Worm (Caenorhabditis elegans): ENCODE measurements around the gene srbc-45.

Gene srbc-45

DNA sequence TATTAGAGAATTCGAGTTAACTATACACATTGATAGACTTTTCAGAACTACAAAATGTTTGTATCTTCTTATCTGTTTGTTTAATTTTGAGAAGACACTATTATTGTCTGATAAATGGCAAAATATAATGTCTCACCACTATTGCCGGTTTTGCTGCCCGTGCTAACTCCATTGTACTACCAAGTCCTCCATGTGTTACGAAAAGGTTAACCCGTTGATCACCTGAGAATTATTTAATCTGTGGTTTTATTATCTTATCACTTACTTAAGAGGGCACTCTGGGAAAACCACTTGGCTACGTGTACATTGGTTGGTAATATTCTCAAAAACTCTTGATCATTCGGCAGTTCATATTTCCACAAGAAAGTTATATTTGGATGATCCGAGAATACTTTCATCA, 7.4 kb upstream of the srbc-45 start (continued):
- TF ChIP-seq lin-35 (GFP tag; optimal IDR thresholded peaks at IDR 0.05) (no peak), rcor-1 (GFP tag; IDR thresholded peaks at IDR 0.05) (no peak), unc-62 (GFP tag; optimal IDR thresholded peaks at IDR 0.05) (no peak), athp-1 (tag; optimal IDR thresholded peaks at IDR 0.05) (no peak), nhr-120 (GFP tag; IDR thresholded peaks at IDR 0.05) (no peak), madf-6 (GFP tag; IDR thresholded peaks at IDR 0.05) (no peak), dpff-1 (tag; optimal IDR thresholded peaks at IDR 0.05) (no peak)

DNA sequence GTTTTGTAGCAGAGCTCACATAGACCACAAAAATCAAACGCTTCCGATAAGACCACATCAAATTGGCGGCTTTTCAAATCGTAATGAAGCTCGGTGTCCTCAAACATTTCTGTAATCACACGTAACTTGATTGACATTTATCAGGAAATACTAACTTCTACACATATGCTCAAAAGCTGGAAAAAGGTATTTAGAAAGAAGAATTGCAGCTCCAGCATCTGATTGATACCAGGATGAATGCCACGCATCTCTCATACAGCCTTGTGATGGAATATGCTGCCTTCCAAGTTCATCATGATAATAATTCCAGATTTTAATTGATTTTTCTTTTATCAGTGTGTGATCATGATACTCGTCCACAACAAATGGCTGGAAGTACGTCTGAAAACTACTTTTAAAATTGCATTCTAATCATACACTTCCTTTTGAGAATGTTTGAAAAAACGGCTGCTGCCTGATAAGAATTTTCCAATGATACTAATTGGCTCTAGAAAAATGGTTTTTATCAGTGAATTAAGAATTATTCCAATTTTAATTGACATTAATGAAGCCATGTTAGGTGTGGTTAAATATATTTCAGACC, 6.4 kb upstream of the srbc-45 start:
- TF ChIP-seq B0336.3 (GFP tag; IDR thresholded peaks at IDR 0.05) = no peak
- no peak for TF ChIP-seq hlh-12 (tag; optimal IDR thresholded peaks at IDR 0.05)
- peak; percentile 86 for TF ChIP-seq nhr-80 (tag; optimal IDR thresholded peaks at IDR 0.05)
- TF ChIP-seq madf-6 (GFP tag; IDR thresholded peaks at IDR 0.05) = no peak
- TF ChIP-seq F55B11.4 (tag; optimal IDR thresholded peaks at IDR 0.05; ENCODE audit: borderline replicate concordance, insufficient read depth) = no peak
- no peak for TF ChIP-seq unc-62 (GFP tag; optimal IDR thresholded peaks at IDR 0.05)
- TF ChIP-seq tlf-1 (GFP tag; optimal IDR thresholded peaks at IDR 0.05) = no peak
- no peak for TF ChIP-seq unc-130 (GFP tag; optimal IDR thresholded peaks at IDR 0.05)
- TF ChIP-seq atf-7 (tag; optimal IDR thresholded peaks at IDR 0.05) = peak; percentile 33
- no peak for TF ChIP-seq lsl-1 (GFP tag; optimal IDR thresholded peaks at IDR 0.05)
- no peak for TF ChIP-seq ztf-3 (GFP tag; optimal IDR thresholded peaks at IDR 0.05)
- TF ChIP-seq let-607 (tag; optimal IDR thresholded peaks at IDR 0.05) = peak; percentile 62 to 80

DNA sequence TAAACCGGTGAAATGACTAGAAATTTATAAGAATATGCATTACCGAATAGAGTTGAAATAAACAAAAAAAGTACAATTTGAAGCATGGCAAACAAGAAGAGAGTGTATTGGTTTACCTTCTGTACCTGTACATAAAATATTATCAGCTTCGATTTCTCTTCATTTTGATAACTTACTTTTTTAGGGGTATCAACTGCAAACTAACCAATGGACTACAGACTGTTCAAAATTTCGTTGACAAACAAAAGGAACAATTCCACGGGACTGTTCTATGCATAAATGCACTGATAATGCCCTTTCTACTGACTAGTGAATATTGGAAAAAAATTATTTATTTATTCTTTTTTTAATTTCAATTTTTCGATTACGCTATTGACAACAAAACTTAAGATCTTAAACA, 5.4 kb upstream of the srbc-45 start, which contains the start of gene ugt-6:
ugt-6 (minus strand) TSS at position 233 of the 400 bp plus-strand sequence.
- no peak for TF ChIP-seq somi-1 (GFP tag; optimal IDR thresholded peaks at IDR 0.05)
- no peak for TF ChIP-seq cebp-1 (GFP tag; IDR thresholded peaks at IDR 0.05)
- no peak for TF ChIP-seq cebp-1 (tag; optimal IDR thresholded peaks at IDR 0.05)
- no peak for TF ChIP-seq ztf-6 (GFP tag; IDR thresholded peaks at IDR 0.05)
- TF ChIP-seq snpc-3.4 (tag; optimal IDR thresholded peaks at IDR 0.05) = no peak
- no peak for TF ChIP-seq K11D2.4 (GFP tag; IDR thresholded peaks at IDR 0.05)
- no peak for TF ChIP-seq B0336.3 (GFP tag; IDR thresholded peaks at IDR 0.05)
- TF ChIP-seq rec-8 (tag; optimal IDR thresholded peaks at IDR 0.05) = no peak
- no peak for TF ChIP-seq unc-62 (GFP tag; optimal IDR thresholded peaks at IDR 0.05)
- TF ChIP-seq mes-4 (tag; optimal IDR thresholded peaks at IDR 0.05) = no peak
- TF ChIP-seq hsf-1 (GFP tag; IDR thresholded peaks at IDR 0.05) = no peak
- no peak for TF ChIP-seq D2030.7 (GFP tag; IDR thresholded peaks at IDR 0.05)
- TF ChIP-seq lin-54 (GFP tag; optimal IDR thresholded peaks at IDR 0.05) = no peak
- no peak for TF ChIP-seq ceh-58 (GFP tag; IDR thresholded peaks at IDR 0.05)
- no peak for TF ChIP-seq lag-1 (GFP tag; IDR thresholded peaks at IDR 0.05)
- TF ChIP-seq ztf-28 (GFP tag; IDR thresholded peaks at IDR 0.05) = no peak
- no peak for TF ChIP-seq ztf-18 (tag; optimal IDR thresholded peaks at IDR 0.05)
- no peak for TF ChIP-seq dox-1 (GFP tag; IDR thresholded peaks at IDR 0.05)
- TF ChIP-seq Y53F4B.3 (GFP tag; IDR thresholded peaks at IDR 0.05) = no peak

DNA sequence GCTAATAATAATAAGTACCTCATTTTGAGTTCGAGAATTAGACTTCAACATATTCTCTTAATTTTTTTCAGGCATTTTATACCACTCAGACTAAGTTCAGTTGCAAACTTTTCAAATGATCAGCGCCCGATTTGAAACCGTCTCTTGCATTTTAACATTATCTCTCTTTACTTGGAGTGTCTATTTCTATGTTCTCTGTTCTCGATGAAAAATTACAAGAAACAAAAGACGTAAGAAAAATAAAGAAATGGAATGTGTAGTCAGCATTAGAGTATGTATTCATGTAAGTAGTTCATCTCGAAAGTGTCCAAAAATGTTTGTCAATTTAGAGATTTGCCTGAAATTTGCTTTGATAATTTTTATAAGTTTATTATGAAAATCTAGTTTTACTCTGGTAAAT, 3.2 kb upstream of the srbc-45 start, which contains the start of gene ugt-3:
ugt-3 (minus strand) TSS at position 101 of the 400 bp plus-strand sequence.
- TF ChIP-seq attf-6 (GFP tag; IDR thresholded peaks at IDR 0.05) (no peak), egrh-3 (GFP tag; IDR thresholded peaks at IDR 0.05) (no peak), madf-6 (GFP tag; IDR thresholded peaks at IDR 0.05) (no peak), mxl-1 (tag; optimal IDR thresholded peaks at IDR 0.05) (no peak), lin-26 (GFP tag; IDR thresholded peaks at IDR 0.05) (no peak), F49E8.2 (tag; optimal IDR thresholded peaks at IDR 0.05; ENCODE audit: insufficient read depth) (no peak), rpc-1 (optimal IDR thresholded peaks at IDR 0.05) (no peak), rpc-1 (tag; optimal IDR thresholded peaks at IDR 0.05) (no peak), sptf-2 (GFP tag; optimal IDR thresholded peaks at IDR 0.05) (no peak)
